Worm (Caenorhabditis elegans) whole organism, mixed stage, embryonic: ENCODE results near the gene C49G7.10.
"Not testable (repeated sequence)": the region's sequence is repeated elsewhere in the genome, so short reads cannot be mapped to it uniquely, and the experiment has no call there.

Source experiments
- blmp-1 ChIP-seq: fragments of 150-350 bp; optimal IDR thresholded peaks from 2 replicates; lab custom pipeline; 2014; ENCODE audit warnings: missing biosample characterization, missing genetic modification characterization
- nhr-28 ChIP-seq: fragments of 150-350 bp; optimal IDR thresholded peaks from 2 replicates; lab custom pipeline; 2014; ENCODE audit warnings: missing biosample characterization, missing genetic modification characterization

ce11 chrV:4063559-4064164 lies 21.8 kb upstream of the C49G7.10 start:
- not testable (repeated sequence) for TF ChIP-seq blmp-1 (tag; lab: Kevin White, UChicago); nhr-28
